Worm (Caenorhabditis elegans): ENCODE data around the gene F58H1.5.

ce11 chrV:11948581-11948980 is 9.6 kb upstream of the F58H1.5 start:
- TF ChIP-seq ztf-16 (tag; optimal IDR thresholded peaks at IDR 0.05) = no peak
- TF ChIP-seq rnt-1 (tag; optimal IDR thresholded peaks at IDR 0.05) = no peak
- TF ChIP-seq nhr-11 (tag; optimal IDR thresholded peaks at IDR 0.05) = no peak
- no peak for TF ChIP-seq ama-1 (optimal IDR thresholded peaks at IDR 0.05)

Measured in whole organism, late embryonic.